Worm (Caenorhabditis elegans): Measurements from ENCODE around the gene M01F1.8.

The M01F1.8 gene

ce11 chrIII:3505051-3505548 lies 2.8 kb upstream of the M01F1.8 start, which contains the start of gene lias-1 (continued):
- no peak for TF ChIP-seq mls-2 (tag; optimal IDR thresholded peaks at IDR 0.05)
- TF ChIP-seq mab-5 (tag; optimal IDR thresholded peaks at IDR 0.05) = no peak
- TF ChIP-seq bed-3 (GFP tag; optimal IDR thresholded peaks at IDR 0.05) = no peak
- peak; percentile 81 for TF ChIP-seq sptf-1 (tag; optimal IDR thresholded peaks at IDR 0.05)
- TF ChIP-seq sem-2 (GFP tag; optimal IDR thresholded peaks at IDR 0.05) = no peak
- TF ChIP-seq ztf-11 (tag; optimal IDR thresholded peaks at IDR 0.05) = peak; percentile 15

DNA sequence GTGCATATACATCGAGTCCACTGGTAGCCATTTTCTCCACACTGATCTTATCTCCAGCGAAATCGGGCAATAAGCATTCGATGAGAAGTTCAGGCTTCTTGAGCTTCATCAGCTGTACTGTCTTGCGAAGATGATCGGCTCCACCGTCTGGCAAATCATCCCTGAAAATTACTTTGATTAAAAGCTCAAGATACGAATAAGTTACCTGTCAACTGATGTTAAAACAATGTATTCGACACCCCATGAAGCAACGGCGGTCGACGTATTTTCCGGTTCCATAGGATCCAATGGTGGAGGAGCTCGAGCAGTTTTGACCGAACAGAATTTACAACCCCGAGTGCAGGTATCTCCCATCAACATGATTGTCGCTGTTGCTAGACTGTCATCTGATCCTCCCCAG lies 1.9 kb upstream of the M01F1.8 start:
- TF ChIP-seq lin-32 (GFP tag; optimal IDR thresholded peaks at IDR 0.05) (no peak), nhr-28 (tag; optimal IDR thresholded peaks at IDR 0.05) (no peak), M03D4.4 (tag; optimal IDR thresholded peaks at IDR 0.05) (no peak), nhr-76 (tag; optimal IDR thresholded peaks at IDR 0.05) (no peak), tbx-8 (GFP tag; optimal IDR thresholded peaks at IDR 0.05) (no peak), elt-3 (tag; optimal IDR thresholded peaks at IDR 0.05) (no peak), drap-1 (GFP tag; optimal IDR thresholded peaks at IDR 0.05) (no peak), bed-3 (GFP tag; optimal IDR thresholded peaks at IDR 0.05) (no peak), unc-62 (GFP tag; optimal IDR thresholded peaks at IDR 0.05) (no peak), sem-2 (GFP tag; optimal IDR thresholded peaks at IDR 0.05) (no peak), cnd-1 (tag; optimal IDR thresholded peaks at IDR 0.05) (no peak), mab-5 (tag; optimal IDR thresholded peaks at IDR 0.05) (no peak), nhr-237 (tag; optimal IDR thresholded peaks at IDR 0.05) (no peak), pha-4 (tag; optimal IDR thresholded peaks at IDR 0.05) (no peak), ham-2 (GFP tag; optimal IDR thresholded peaks at IDR 0.05) (no peak), ceh-83 (GFP tag; optimal IDR thresholded peaks at IDR 0.05) (no peak), ztf-11 (tag; optimal IDR thresholded peaks at IDR 0.05) (no peak), ceh-43 (GFP tag; optimal IDR thresholded peaks at IDR 0.05) (no peak), mep-1 (tag; optimal IDR thresholded peaks at IDR 0.05) (no peak), ces-1 (GFP tag; optimal IDR thresholded peaks at IDR 0.05) (no peak)

ce11 chrIII:3503286-3503685 lies 937 bp upstream of the M01F1.8 start, which contains the start of gene rpl-16:
TSS of gene rpl-16 (minus strand) at chrIII:3503604.
- TF ChIP-seq hlh-1 (tag; optimal IDR thresholded peaks at IDR 0.05) (no peak), lsy-2 (tag; optimal IDR thresholded peaks at IDR 0.05) (no peak)

DNA sequence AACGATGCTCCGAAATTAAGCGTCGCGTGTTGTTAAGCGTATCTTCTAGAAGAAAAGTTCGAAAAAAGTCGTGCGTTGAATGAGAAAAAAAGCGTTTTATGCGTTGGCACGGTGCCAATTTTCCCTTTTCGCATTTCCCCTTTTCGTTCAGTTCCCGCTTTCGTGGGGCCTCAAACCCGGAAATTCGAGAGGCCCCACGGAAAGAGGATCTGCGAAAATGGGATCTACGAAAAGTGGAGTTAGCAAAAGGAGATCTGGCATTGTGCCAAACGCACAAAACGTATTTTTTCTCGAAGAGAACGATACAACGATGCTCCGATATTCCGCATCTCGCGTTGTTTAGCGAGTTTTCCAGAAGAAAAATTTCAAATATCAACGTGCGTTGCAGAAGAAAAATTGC lies 2.5 kb downstream of the M01F1.8 start:
- peak; percentile 97 for TF ChIP-seq sptf-1 (tag; optimal IDR thresholded peaks at IDR 0.05)
- TF ChIP-seq ceh-39 (tag; optimal IDR thresholded peaks at IDR 0.05) = no peak
- peak; percentile 46 for TF ChIP-seq ces-1 (GFP tag; optimal IDR thresholded peaks at IDR 0.05)
- TF ChIP-seq drap-1 (GFP tag; optimal IDR thresholded peaks at IDR 0.05) = peak; percentile 95
- peak; percentile 62 for TF ChIP-seq mep-1 (tag; optimal IDR thresholded peaks at IDR 0.05)
- peak; percentile 81 for TF ChIP-seq ceh-43 (GFP tag; optimal IDR thresholded peaks at IDR 0.05)
- TF ChIP-seq flh-1 (GFP tag; optimal IDR thresholded peaks at IDR 0.05) = peak; percentile 69
- TF ChIP-seq tbx-8 (GFP tag; optimal IDR thresholded peaks at IDR 0.05) = peak; percentile 100
- peak; percentile 96 for TF ChIP-seq ceh-83 (GFP tag; optimal IDR thresholded peaks at IDR 0.05)
- peak; percentile 94 for TF ChIP-seq bed-3 (GFP tag; optimal IDR thresholded peaks at IDR 0.05)
- peak; percentile 29 for TF ChIP-seq lin-13 (tag; optimal IDR thresholded peaks at IDR 0.05)
- peak; percentile 97 for TF ChIP-seq lin-32 (GFP tag; optimal IDR thresholded peaks at IDR 0.05)
- TF ChIP-seq unc-120 (tag; optimal IDR thresholded peaks at IDR 0.05; ENCODE audit: poor library complexity, severe bottlenecking) = peak; percentile 71
- no peak for TF ChIP-seq blmp-1 (tag; optimal IDR thresholded peaks at IDR 0.05)
- no peak for TF ChIP-seq unc-39 (tag; optimal IDR thresholded peaks at IDR 0.05)
- TF ChIP-seq unc-62 (GFP tag; optimal IDR thresholded peaks at IDR 0.05) = no peak
- no peak for TF ChIP-seq nhr-28 (tag; optimal IDR thresholded peaks at IDR 0.05)
- peak; percentile 98 for TF ChIP-seq mls-2 (tag; optimal IDR thresholded peaks at IDR 0.05)
- TF ChIP-seq ham-2 (GFP tag; optimal IDR thresholded peaks at IDR 0.05) = peak; percentile 85
- peak; percentile 98 for TF ChIP-seq cnd-1 (tag; optimal IDR thresholded peaks at IDR 0.05)
- peak; percentile 91 for TF ChIP-seq sem-2 (GFP tag; optimal IDR thresholded peaks at IDR 0.05)
- TF ChIP-seq M03D4.4 (tag; optimal IDR thresholded peaks at IDR 0.05) = peak; percentile 92
- TF ChIP-seq mab-5 (tag; optimal IDR thresholded peaks at IDR 0.05) = no peak

DNA sequence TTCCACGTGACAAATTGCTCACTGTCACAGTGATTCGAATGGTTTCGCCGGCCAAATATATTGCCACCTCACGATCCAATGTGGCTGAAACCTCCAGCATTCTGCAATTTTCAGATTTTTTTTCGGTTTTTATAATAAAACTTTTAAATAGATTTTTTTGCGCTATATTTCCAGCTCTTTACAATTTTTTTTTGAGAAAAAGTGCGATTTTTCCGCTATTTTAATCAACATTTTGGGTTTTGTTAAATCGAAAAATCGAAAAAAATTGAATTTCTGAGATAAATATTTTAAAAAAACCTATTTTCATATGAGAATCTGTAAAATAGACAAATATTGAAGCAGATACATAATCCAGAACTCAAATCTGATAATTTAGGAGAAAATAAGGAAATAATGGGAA lies 3.4 kb downstream of the M01F1.8 start, which contains the start of gene M01F1.9:
M01F1.9 (minus strand) TSS at position 101 of the 400 bp plus-strand sequence.
- no peak for TF ChIP-seq M03D4.4 (tag; optimal IDR thresholded peaks at IDR 0.05)
- no peak for TF ChIP-seq sptf-1 (tag; optimal IDR thresholded peaks at IDR 0.05)
- no peak for TF ChIP-seq lin-32 (GFP tag; optimal IDR thresholded peaks at IDR 0.05)
- TF ChIP-seq flh-1 (GFP tag; optimal IDR thresholded peaks at IDR 0.05) = no peak
- no peak for TF ChIP-seq hlh-1 (tag; optimal IDR thresholded peaks at IDR 0.05)
- TF ChIP-seq nhr-76 (tag; optimal IDR thresholded peaks at IDR 0.05) = no peak
- no peak for TF ChIP-seq nhr-28 (tag; optimal IDR thresholded peaks at IDR 0.05)
- no peak for TF ChIP-seq pha-4 (tag; optimal IDR thresholded peaks at IDR 0.05)
- no peak for TF ChIP-seq lsy-2 (tag; optimal IDR thresholded peaks at IDR 0.05)
- no peak for TF ChIP-seq bed-3 (GFP tag; optimal IDR thresholded peaks at IDR 0.05)
- TF ChIP-seq elt-1 (tag; optimal IDR thresholded peaks at IDR 0.05; ENCODE audit: borderline replicate concordance, insufficient read depth) = no peak
- no peak for TF ChIP-seq elt-3 (tag; optimal IDR thresholded peaks at IDR 0.05)
- TF ChIP-seq unc-62 (GFP tag; optimal IDR thresholded peaks at IDR 0.05) = no peak
- no peak for TF ChIP-seq snpc-4 (tag; optimal IDR thresholded peaks at IDR 0.05)
- no peak for TF ChIP-seq unc-120 (tag; optimal IDR thresholded peaks at IDR 0.05; ENCODE audit: poor library complexity, severe bottlenecking)
- no peak for TF ChIP-seq sem-2 (GFP tag; optimal IDR thresholded peaks at IDR 0.05)
- no peak for TF ChIP-seq mab-5 (tag; optimal IDR thresholded peaks at IDR 0.05)

Data from whole organism, mixed stage, embryonic.